Worm (Caenorhabditis elegans): ENCODE data around the gene F44D12.8.
A peak's percentile ranks its signal among the peaks of the same experiment; 100 is the strongest.
"Not testable (repeated sequence)": the region's sequence is repeated elsewhere in the genome, so short reads cannot be mapped to it uniquely, and the experiment has no call there.

Gene F44D12.8

ce11 chrIV:10017633-10018032 lies 5.5 kb upstream of the F44D12.8 start, which contains the start of gene F44D12.2:
F44D12.2 (minus strand) TSS chrIV:10017733.
- TF ChIP-seq fos-1 (tag; optimal IDR thresholded peaks at IDR 0.05) (peak; percentile 7), nhr-25 (tag; optimal IDR thresholded peaks at IDR 0.05) (no peak)

ce11 chrIV:10021283-10021682 lies 1.8 kb upstream of the F44D12.8 start, which contains the start of gene F44D12.19:
F44D12.19 (plus strand) TSS chrIV:10021583.
- TF ChIP-seq ama-1 (optimal IDR thresholded peaks at IDR 0.05) (no peak), mab-5 (tag; optimal IDR thresholded peaks at IDR 0.05) (no peak), ztf-4 (tag; optimal IDR thresholded peaks at IDR 0.05) (no peak), Y55F3AM.14 (GFP tag; optimal IDR thresholded peaks at IDR 0.05) (no peak), crh-2 (tag; optimal IDR thresholded peaks at IDR 0.05) (no peak), C34F6.9 (tag; optimal IDR thresholded peaks at IDR 0.05) (no peak)

DNA sequence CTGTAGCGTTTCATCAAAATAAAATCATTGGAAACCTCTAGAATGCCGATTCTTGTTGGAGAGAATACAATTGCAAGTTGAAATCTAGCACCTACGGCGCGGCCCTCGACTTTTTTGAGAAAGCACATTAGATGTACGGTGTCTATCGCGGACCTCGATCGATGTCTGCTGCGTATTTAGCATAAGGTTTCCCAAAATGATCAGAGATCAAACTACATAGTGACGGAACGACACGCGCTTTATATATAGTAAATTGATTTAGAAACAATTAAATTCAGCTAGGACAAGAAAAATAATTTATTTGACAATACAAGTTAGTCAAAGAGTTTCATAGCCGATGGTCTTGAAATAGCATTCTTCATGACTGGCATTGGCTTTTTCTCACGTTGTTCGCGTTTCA lies 3.0 kb downstream of the F44D12.8 start:
- TF ChIP-seq mab-5 (tag; optimal IDR thresholded peaks at IDR 0.05) (no peak), sma-3 (GFP tag; optimal IDR thresholded peaks at IDR 0.05) (no peak), peb-1 (tag; optimal IDR thresholded peaks at IDR 0.05) (no peak), elt-3 (tag; optimal IDR thresholded peaks at IDR 0.05) (no peak), mdl-1 (tag; optimal IDR thresholded peaks at IDR 0.05) (no peak), dmd-4 (tag; optimal IDR thresholded peaks at IDR 0.05) (no peak), elt-1 (tag; optimal IDR thresholded peaks at IDR 0.05) (no peak), ceh-16 (tag; optimal IDR thresholded peaks at IDR 0.05) (no peak), nhr-12 (tag; optimal IDR thresholded peaks at IDR 0.05) (no peak), nhr-11 (tag; optimal IDR thresholded peaks at IDR 0.05) (no peak), nhr-21 (tag; optimal IDR thresholded peaks at IDR 0.05) (no peak), crh-2 (tag; optimal IDR thresholded peaks at IDR 0.05) (no peak), blmp-1 (tag; optimal IDR thresholded peaks at IDR 0.05; ENCODE audit: insufficient read depth) (no peak)

- no peak for TF ChIP-seq F13H6.1 (tag; optimal IDR thresholded peaks at IDR 0.05)
- no peak for TF ChIP-seq elt-1 (tag; optimal IDR thresholded peaks at IDR 0.05)
- TF ChIP-seq lsy-2 (tag; optimal IDR thresholded peaks at IDR 0.05) = no peak
- no peak for TF ChIP-seq ztf-4 (tag; optimal IDR thresholded peaks at IDR 0.05)
- no peak for TF ChIP-seq lin-11 (tag; optimal IDR thresholded peaks at IDR 0.05)
- no peak for TF ChIP-seq peb-1 (tag; optimal IDR thresholded peaks at IDR 0.05)
- TF ChIP-seq zag-1 (tag; optimal IDR thresholded peaks at IDR 0.05) = no peak
- no peak for TF ChIP-seq nhr-129 (tag; optimal IDR thresholded peaks at IDR 0.05)
- TF ChIP-seq mdl-1 (tag; optimal IDR thresholded peaks at IDR 0.05) = no peak
- TF ChIP-seq ztf-1 (GFP tag; conservative IDR thresholded peaks at IDR 0.05) = no peak
- no peak for TF ChIP-seq R02D3.7 (tag; optimal IDR thresholded peaks at IDR 0.05)
- no peak for TF ChIP-seq mab-5 (tag; optimal IDR thresholded peaks at IDR 0.05)
- no peak for TF ChIP-seq ceh-16 (tag; optimal IDR thresholded peaks at IDR 0.05)
- no peak for TF ChIP-seq nhr-23 (tag; optimal IDR thresholded peaks at IDR 0.05)
- TF ChIP-seq nhr-6 (tag; optimal IDR thresholded peaks at IDR 0.05) = no peak
- no peak for TF ChIP-seq nhr-11 (tag; optimal IDR thresholded peaks at IDR 0.05)
- TF ChIP-seq blmp-1 (tag; optimal IDR thresholded peaks at IDR 0.05; ENCODE audit: insufficient read depth) = no peak
- no peak for TF ChIP-seq nhr-12 (tag; optimal IDR thresholded peaks at IDR 0.05)
Measured at ce11 chrIV:10027566-10027965, 4.5 kb downstream of the F44D12.8 start, which contains the start of gene gipc-2. gipc-2 (minus strand) TSS chrIV:10027666.

ce11 chrIV:10028779-10029178 lies 5.7 kb downstream of the F44D12.8 start, which contains the start of the genes F44D12.16 and msd-2:
F44D12.16 (plus strand) TSS chrIV:10029079.
msd-2 (plus strand) TSS chrIV:10029083.
- not testable (repeated sequence) for TF ChIP-seq ama-1 (optimal IDR thresholded peaks at IDR 0.05); C34F6.9 (tag; optimal IDR thresholded peaks at IDR 0.05); fos-1 (tag; optimal IDR thresholded peaks at IDR 0.05)

- TF ChIP-seq nhr-237 (tag; optimal IDR thresholded peaks at IDR 0.05) (no peak), ceh-16 (tag; optimal IDR thresholded peaks at IDR 0.05) (no peak), blmp-1 (tag; optimal IDR thresholded peaks at IDR 0.05; ENCODE audit: insufficient read depth) (no peak), ceh-82 (tag; optimal IDR thresholded peaks at IDR 0.05) (no peak), nhr-25 (tag; optimal IDR thresholded peaks at IDR 0.05) (no peak), egl-27 (tag; optimal IDR thresholded peaks at IDR 0.05) (no peak), dmd-4 (tag; optimal IDR thresholded peaks at IDR 0.05) (no peak), Y55F3AM.14 (GFP tag; optimal IDR thresholded peaks at IDR 0.05) (no peak), sma-9 (GFP tag; optimal IDR thresholded peaks at IDR 0.05) (no peak), sma-9 (tag; optimal IDR thresholded peaks at IDR 0.05) (no peak), nhr-129 (tag; optimal IDR thresholded peaks at IDR 0.05) (no peak), nhr-11 (tag; optimal IDR thresholded peaks at IDR 0.05) (no peak), ztf-1 (GFP tag; conservative IDR thresholded peaks at IDR 0.05) (no peak), nhr-23 (tag; optimal IDR thresholded peaks at IDR 0.05) (no peak), peb-1 (tag; optimal IDR thresholded peaks at IDR 0.05) (no peak), lin-11 (tag; optimal IDR thresholded peaks at IDR 0.05) (no peak)
Measured at ce11 chrIV:10033053-10033452, 10.0 kb downstream of the F44D12.8 start, which contains the start of gene F44D12.6. F44D12.6 (plus strand) TSS chrIV:10033353.
